Worm (Caenorhabditis elegans) whole organism, early embryonic: ENCODE measurements around the gene T14G11.1.

Source experiments
- aly-1 ChIP-seq: sonication (generic microtip); optimal IDR thresholded peaks from 2 replicates; lab custom pipeline; 2016; ENCODE audit warnings: missing genetic modification characterization, missing compliant biosample characterization
- ama-1 ChIP-seq: fragments of 150-350 bp; optimal IDR thresholded peaks from 2 replicates; lab custom pipeline; 2014
- ceh-13 ChIP-seq: fragments of 200-800 bp; sonication (Bioruptor generic); optimal IDR thresholded peaks from 2 replicates; lab custom pipeline; 2018; ENCODE audit warnings: mild to moderate bottlenecking, missing genetic modification characterization, missing compliant biosample characterization
- ets-7 ChIP-seq: sonication (generic microtip); optimal IDR thresholded peaks from 2 replicates; lab custom pipeline; 2016; ENCODE audit warnings: missing genotype, missing genetic modification characterization, missing compliant biosample characterization
- flt-1 ChIP-seq: fragments of 200-800 bp; sonication (Bioruptor generic); IDR thresholded peaks from 2 replicates; pipeline ENCODE4 v1.3.6; 2022; ENCODE audit warnings: missing genetic modification characterization, missing compliant biosample characterization
- hmbx-1 ChIP-seq: sonication (generic microtip); optimal IDR thresholded peaks from 2 replicates; lab custom pipeline; 2016; ENCODE audit warnings: mild to moderate bottlenecking, missing genetic modification characterization, missing compliant biosample characterization
- scrt-1 ChIP-seq: fragments of 200-800 bp; sonication (Bioruptor generic); IDR thresholded peaks from 2 replicates; pipeline ENCODE4 v1.3.6; 2022; ENCODE audit warnings: missing genetic modification characterization, missing compliant biosample characterization
- sea-1 ChIP-seq: fragments of 200-800 bp; sonication (Bioruptor generic); conservative IDR thresholded peaks from 2 replicates; pipeline ENCODE4 v1.3.6; 2022; ENCODE audit warnings: missing genetic modification characterization, missing compliant biosample characterization
- tbx-11 ChIP-seq: fragments of 200-800 bp; sonication (Bioruptor generic); IDR thresholded peaks from 2 replicates; pipeline ENCODE4 v1.3.6; 2022; ENCODE audit warnings: missing genetic modification characterization, missing compliant biosample characterization
- tra-4 ChIP-seq: sonication (generic microtip); optimal IDR thresholded peaks from 2 replicates; lab custom pipeline; 2017; ENCODE audit warnings: missing genetic modification characterization, missing compliant biosample characterization

DNA sequence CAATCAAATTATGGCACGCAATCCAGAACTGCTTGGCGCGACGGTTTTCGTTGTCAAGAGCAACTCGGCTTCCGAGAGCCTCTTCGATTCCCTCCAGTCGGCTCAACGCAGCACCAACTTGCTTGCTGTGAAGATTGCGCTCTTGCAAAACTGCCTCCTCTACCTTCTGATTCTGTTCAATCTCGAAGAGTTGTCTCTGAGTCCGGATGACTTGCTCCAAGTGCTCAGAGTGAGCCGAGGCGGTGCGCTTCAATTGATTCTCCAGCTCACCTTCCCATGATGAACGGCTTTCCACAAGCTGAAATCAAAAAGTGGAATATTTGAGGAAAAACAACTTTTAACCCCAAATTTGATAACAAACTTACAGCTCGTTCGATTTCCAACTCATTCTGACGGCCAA, 4.3 kb upstream of the T14G11.1 start:
- no peak for TF ChIP-seq sea-1 (GFP tag; lab: Robert Waterston, UW)
- TF ChIP-seq ama-1 (lab: Kevin White, UChicago), result no peak
- TF ChIP-seq aly-1, result no peak
- no peak for TF ChIP-seq scrt-1
- TF ChIP-seq flt-1 (GFP tag; lab: Robert Waterston, UW), result no peak
- no peak for TF ChIP-seq tra-4
- TF ChIP-seq ceh-13 (GFP tag; lab: Kevin White, UChicago), result no peak
- no peak for TF ChIP-seq tbx-11 (GFP tag; lab: Robert Waterston, UW)
- TF ChIP-seq hmbx-1, result no peak
- TF ChIP-seq ets-7, result no peak
